Worm (Caenorhabditis elegans) whole organism, young adult: Measurements from ENCODE around the gene cutl-15.

Experiments used
- F23B12.7 ChIP-seq: sonication (generic microtip); optimal IDR thresholded peaks from 2 replicates; lab custom pipeline; 2017; ENCODE audit warnings: missing genetic modification characterization, mild to moderate bottlenecking, missing compliant biosample characterization, antibody characterized with exemption, moderate library complexity; ENCODE audit not compliant: insufficient read depth
- Y53G8AR.9 ChIP-seq: fragments of 200-800 bp; sonication (Bioruptor generic); conservative IDR thresholded peaks from 2 replicates; pipeline ENCODE4 v1.3.6; 2022; ENCODE audit warnings: missing genetic modification reagents, missing genetic modification characterization, missing compliant biosample characterization
- ama-1 ChIP-seq, 3 experiments: fragments of 150-350 bp in 1 of 3; sonication (generic microtip) in 2 of 3; optimal IDR thresholded peaks; 2 replicates each; lab custom pipeline; 2014 to 2018; ENCODE audit warnings: missing biosample characterization in 2 of 3, missing genetic modification characterization in 2 of 3, missing genetic modification reagents in 2 of 3
- aptf-3 ChIP-seq: fragments of 200-800 bp; sonication (Bioruptor generic); IDR thresholded peaks from 2 replicates; pipeline ENCODE4 v1.3.6; 2022; ENCODE audit warnings: missing genetic modification characterization, missing compliant biosample characterization
- bed-1 ChIP-seq: fragments of 200-800 bp; sonication (Bioruptor generic); IDR thresholded peaks from 2 replicates; pipeline ENCODE4 v1.3.6; 2022; ENCODE audit warnings: missing genetic modification reagents, missing genetic modification characterization, missing compliant biosample characterization
- hlh-26 ChIP-seq: fragments of 200-800 bp; sonication (Bioruptor generic); conservative IDR thresholded peaks from 2 replicates; pipeline ENCODE4 v1.3.6; 2022; ENCODE audit warnings: missing genetic modification reagents, missing genetic modification characterization, missing compliant biosample characterization
- lin-40 ChIP-seq: sonication (generic microtip); optimal IDR thresholded peaks from 2 replicates; lab custom pipeline; 2016; ENCODE audit warnings: missing genetic modification characterization, mild to moderate bottlenecking, missing compliant biosample characterization, missing genotype, missing genetic modification reagents
- mel-28 ChIP-seq: sonication (generic microtip); optimal IDR thresholded peaks from 2 replicates; lab custom pipeline; 2016; ENCODE audit warnings: borderline replicate concordance, mild to moderate bottlenecking, missing genetic modification characterization, missing compliant biosample characterization
- nfya-1 ChIP-seq: sonication (generic microtip); optimal IDR thresholded peaks from 2 replicates; lab custom pipeline; 2017; ENCODE audit warnings: antibody characterized with exemption, missing compliant biosample characterization, missing genetic modification characterization, borderline replicate concordance; ENCODE audit not compliant: insufficient read depth
- rpc-1 ChIP-seq, 2 experiments: fragments of 150-350 bp in 1 of 2; sonication (generic microtip) in 1 of 2; optimal IDR thresholded peaks; 2 replicates each; lab custom pipeline; 2014 to 2018; ENCODE audit warnings: missing biosample characterization in 1 of 2, missing genetic modification characterization in 1 of 2, missing genetic modification reagents in 1 of 2, missing genotype in 1 of 2
- tbp1 ChIP-seq: fragments of 200-800 bp; sonication (Bioruptor generic); optimal IDR thresholded peaks from 2 replicates; lab custom pipeline; 2018; ENCODE audit warnings: mild to moderate bottlenecking, missing genetic modification characterization, missing compliant biosample characterization
- ztf-25 ChIP-seq: fragments of 200-800 bp; sonication (Bioruptor generic); IDR thresholded peaks from 2 replicates; pipeline ENCODE4 v1.3.6; 2022; ENCODE audit warnings: missing genetic modification reagents, missing genetic modification characterization, missing compliant biosample characterization

DNA sequence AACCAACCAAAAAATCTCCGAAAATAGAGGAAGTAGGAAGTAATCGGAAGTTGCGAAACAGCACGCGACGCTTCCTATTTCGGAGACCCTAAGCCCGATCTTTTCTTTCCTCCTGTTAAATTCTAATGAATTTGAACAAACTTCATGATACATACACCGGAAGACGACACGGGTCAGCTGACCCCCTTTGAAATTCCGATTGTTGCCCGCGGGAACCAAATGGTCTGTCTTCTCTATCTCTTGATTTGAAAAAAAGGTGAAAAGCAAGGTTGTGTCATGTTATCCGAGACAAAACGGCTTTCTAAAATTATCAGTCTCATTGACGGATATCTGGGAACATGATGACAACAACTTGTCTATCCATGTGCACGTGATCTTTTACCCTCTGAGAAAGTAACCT, 11.6 kb upstream of the cutl-15 start:
- TF ChIP-seq tbp1 (GFP tag; lab: Kevin White, UChicago) (no peak), hlh-26 (GFP tag; lab: Robert Waterston, UW) (no peak), rpc-1 (optimal IDR thresholded peaks at IDR 0.05; lab: Kevin White, UChicago) (no peak), rpc-1 (tag; optimal IDR thresholded peaks at IDR 0.05; lab: Kevin White, UChicago) (no peak), F23B12.7 (tag; lab: Kevin White, UChicago) (no peak), Y53G8AR.9 (GFP tag; lab: Robert Waterston, UW) (no peak), nfya-1 (no peak), ztf-25 (GFP tag; lab: Robert Waterston, UW) (no peak), bed-1 (GFP tag; lab: Robert Waterston, UW) (no peak), ama-1 (optimal IDR thresholded peaks at IDR 0.05; lab: Kevin White, UChicago) (no peak), ama-1 (GFP tag; optimal IDR thresholded peaks at IDR 0.05; lab: Kevin White, UChicago) (no peak), lin-40 (tag; lab: Kevin White, UChicago) (no peak), mel-28 (tag; lab: Kevin White, UChicago) (no peak), aptf-3 (GFP tag; lab: Robert Waterston, UW) (no peak)
